Fruit fly (Drosophila melanogaster) whole organism, embryonic: ENCODE data around the gene CG7806.

Experiments used
- Abd-B ChIP-seq: fragments of 200-800 bp; sonication (Bioruptor generic); optimal IDR thresholded peaks from 2 replicates; lab custom pipeline; 2018; ENCODE audit warnings: missing biosample characterization, mild to moderate bottlenecking, missing genetic modification characterization, moderate library complexity
- BtbVII ChIP-seq: fragments of 200-800 bp; sonication (Bioruptor generic); optimal IDR thresholded peaks from 3 replicates; lab custom pipeline; 2017; ENCODE audit warnings: missing biosample characterization, mild to moderate bottlenecking, missing genetic modification characterization
- CG10267 ChIP-seq: fragments of 200-800 bp; sonication (Bioruptor generic); optimal IDR thresholded peaks from 2 replicates; lab custom pipeline; 2018; ENCODE audit warnings: missing biosample characterization, mild to moderate bottlenecking, missing genetic modification characterization, moderate library complexity
- CG11504 ChIP-seq: fragments of 200-800 bp; sonication (Bioruptor generic); optimal IDR thresholded peaks from 3 replicates; lab custom pipeline; 2019; ENCODE audit warnings: missing biosample characterization, mild to moderate bottlenecking, missing genetic modification characterization, moderate library complexity
- CG14050 ChIP-seq: fragments of 200-800 bp; sonication (Bioruptor generic); IDR thresholded peaks from 3 replicates; pipeline ENCODE4 v1.3.6; 2022; ENCODE audit warnings: missing biosample characterization, missing genetic modification characterization
- CG16779 ChIP-seq: fragments of 200-800 bp; sonication (Bioruptor generic); IDR thresholded peaks from 2 replicates; pipeline ENCODE4 v1.3.6; 2022; ENCODE audit warnings: missing biosample characterization, missing genetic modification characterization
- CG17829 ChIP-seq: fragments of 200-800 bp; optimal IDR thresholded peaks from 2 replicates; lab custom pipeline; 2019; ENCODE audit warnings: missing biosample characterization, mild to moderate bottlenecking, missing genetic modification characterization, moderate library complexity
- CG18764 ChIP-seq: fragments of 200-800 bp; sonication (Bioruptor generic); optimal IDR thresholded peaks from 3 replicates; lab custom pipeline; 2016; ENCODE audit warnings: missing biosample characterization, missing genetic modification characterization
- CG2202 ChIP-seq: fragments of 200-800 bp; sonication (Bioruptor generic); optimal IDR thresholded peaks from 2 replicates; lab custom pipeline; 2018; ENCODE audit warnings: missing biosample characterization, mild to moderate bottlenecking, missing genetic modification characterization
- CG31388 ChIP-seq: fragments of 200-800 bp; sonication (Bioruptor generic); optimal IDR thresholded peaks from 2 replicates; lab custom pipeline; 2016; ENCODE audit warnings: missing biosample characterization, missing genetic modification characterization
- CG33557 ChIP-seq: fragments of 200-800 bp; sonication (Bioruptor generic); optimal IDR thresholded peaks from 2 replicates; lab custom pipeline; 2019; ENCODE audit warnings: missing biosample characterization, mild to moderate bottlenecking, missing genetic modification characterization, moderate library complexity
- CG3726 ChIP-seq: fragments of 200-800 bp; sonication (Bioruptor generic); IDR thresholded peaks from 3 replicates; pipeline ENCODE4, ENCODE4 v1.3.6; 2022; ENCODE audit warnings: missing biosample characterization, missing genetic modification characterization
- CG3995 ChIP-seq: fragments of 200-800 bp; sonication (Bioruptor generic); optimal IDR thresholded peaks from 3 replicates; lab custom pipeline; 2016; ENCODE audit warnings: missing biosample characterization, missing genetic modification characterization
- CG5180 ChIP-seq: fragments of 200-800 bp; sonication (Bioruptor generic); optimal IDR thresholded peaks from 3 replicates; lab custom pipeline; 2017; ENCODE audit warnings: missing biosample characterization, missing genetic modification characterization, mild to moderate bottlenecking, moderate library complexity, missing genetic modification reagents
- CG8478 ChIP-seq: fragments of >200 bp; optimal IDR thresholded peaks from 2 replicates; lab custom pipeline; 2018
- CG9437 ChIP-seq: fragments of 200-800 bp; sonication (Bioruptor generic); optimal IDR thresholded peaks from 2 replicates; lab custom pipeline; 2018; ENCODE audit warnings: missing biosample characterization, mild to moderate bottlenecking, missing genetic modification characterization
- D ChIP-seq, 2 experiments: fragments of 200-800 bp in 1 of 2; fragments of >200 bp in 1 of 2; sonication (Bioruptor generic) in 1 of 2; optimal IDR thresholded peaks; 2 replicates in 1 of 2; 3 replicates in 1 of 2; lab custom pipeline; 2017; ENCODE audit warnings: mild to moderate bottlenecking in 1 of 2, missing biosample characterization in 1 of 2, missing genetic modification characterization in 1 of 2, missing genetic modification reagents in 1 of 2
- D19B ChIP-seq: fragments of 200-800 bp; sonication (Bioruptor generic); optimal IDR thresholded peaks from 2 replicates; lab custom pipeline; 2017; ENCODE audit warnings: missing biosample characterization, mild to moderate bottlenecking, missing genetic modification characterization
- Dad ChIP-seq: fragments of 200-800 bp; sonication (Bioruptor generic); optimal IDR thresholded peaks from 3 replicates; lab custom pipeline; 2016; ENCODE audit warnings: missing biosample characterization, missing genetic modification characterization
- Dfd ChIP-seq, 2 experiments: fragments of >200 bp; optimal IDR thresholded peaks; 2 replicates each; lab custom pipeline; 2017; ENCODE audit warnings: missing biosample characterization in 2 of 2, missing genetic modification characterization in 2 of 2
- Eip74EF ChIP-seq, 2 experiments: fragments of 200-800 bp in 1 of 2; fragments of >200 bp in 1 of 2; sonication (Bioruptor generic) in 1 of 2; optimal IDR thresholded peaks; 2 replicates each; lab custom pipeline; 2017 to 2019; ENCODE audit warnings: missing biosample characterization in 2 of 2, missing genetic modification characterization in 2 of 2, mild to moderate bottlenecking in 1 of 2, moderate library complexity in 1 of 2
- Gsc ChIP-seq: fragments of 200-800 bp; sonication (Bioruptor generic); IDR thresholded peaks from 2 replicates; pipeline ENCODE4 v1.3.6; 2022; ENCODE audit warnings: missing biosample characterization, missing genetic modification characterization
- Hey ChIP-seq: fragments of 200-800 bp; sonication (Bioruptor generic); optimal IDR thresholded peaks from 3 replicates; lab custom pipeline; 2018; ENCODE audit warnings: missing biosample characterization, mild to moderate bottlenecking, missing genetic modification characterization
- HmgD ChIP-seq: fragments of 200-800 bp; sonication (Bioruptor generic); optimal IDR thresholded peaks from 3 replicates; lab custom pipeline; 2016; ENCODE audit warnings: missing biosample characterization, missing genetic modification characterization
- Hr51 ChIP-seq, 2 experiments: fragments of 200-800 bp; sonication (Bioruptor generic); optimal IDR thresholded peaks; 2 replicates in 1 of 2; 3 replicates in 1 of 2; lab custom pipeline; 2016 to 2018; ENCODE audit warnings: missing biosample characterization in 2 of 2, missing genetic modification characterization in 2 of 2, mild to moderate bottlenecking in 1 of 2, moderate library complexity in 1 of 2
- Hr78 ChIP-seq, 2 experiments: fragments of 200-800 bp in 1 of 2; fragments of >200 bp in 1 of 2; sonication (Bioruptor generic) in 1 of 2; optimal IDR thresholded peaks; 2 replicates each; lab custom pipeline; 2017 to 2019; ENCODE audit warnings: missing biosample characterization in 2 of 2, missing genetic modification characterization in 2 of 2, mild to moderate bottlenecking in 1 of 2, moderate library complexity in 1 of 2
- Meics ChIP-seq: fragments of 200-800 bp; sonication (Bioruptor generic); optimal IDR thresholded peaks from 2 replicates; lab custom pipeline; 2017; ENCODE audit warnings: missing biosample characterization, mild to moderate bottlenecking, missing genetic modification characterization
- Optix ChIP-seq: fragments of 200-800 bp; sonication (Bioruptor generic); IDR thresholded peaks from 3 replicates; pipeline ENCODE4 v1.3.6; 2022; ENCODE audit warnings: missing biosample characterization, missing genetic modification characterization
- Ssrp ChIP-seq: fragments of 200-800 bp; sonication (Bioruptor generic); optimal IDR thresholded peaks from 2 replicates; lab custom pipeline; 2018; ENCODE audit warnings: missing biosample characterization, mild to moderate bottlenecking, missing genetic modification characterization, moderate library complexity
- Usf ChIP-seq: fragments of 200-800 bp; sonication (Bioruptor generic); optimal IDR thresholded peaks from 2 replicates; lab custom pipeline; 2017; ENCODE audit warnings: missing genotype, missing biosample characterization, missing genetic modification characterization
- ara ChIP-seq: fragments of 200-800 bp; sonication (Bioruptor generic); IDR thresholded peaks from 2 replicates; pipeline ENCODE4 v1.3.6; 2022; ENCODE audit warnings: missing biosample characterization, missing genetic modification characterization
- ash1 ChIP-seq: fragments of 200-800 bp; sonication (Bioruptor generic); optimal IDR thresholded peaks from 2 replicates; lab custom pipeline; 2018; ENCODE audit warnings: missing biosample characterization, mild to moderate bottlenecking, missing genetic modification characterization
- chn ChIP-seq: fragments of 200-800 bp; sonication (Bioruptor generic); optimal IDR thresholded peaks from 2 replicates; lab custom pipeline; 2016; ENCODE audit warnings: missing biosample characterization, missing genetic modification characterization
- exex ChIP-seq: fragments of 200-800 bp; sonication (Bioruptor generic); optimal IDR thresholded peaks from 4 replicates; lab custom pipeline; 2018; ENCODE audit warnings: missing biosample characterization, mild to moderate bottlenecking, missing genetic modification characterization, moderate library complexity
- grn ChIP-seq: fragments of 200-800 bp; sonication (Bioruptor generic); optimal IDR thresholded peaks from 3 replicates; lab custom pipeline; 2017; ENCODE audit warnings: missing biosample characterization, missing genetic modification characterization
- gsb ChIP-seq: fragments of 200-800 bp; sonication (Bioruptor generic); IDR thresholded peaks from 2 replicates; pipeline ENCODE4 v1.3.6; 2022; ENCODE audit warnings: missing biosample characterization, missing genetic modification characterization
- gsb-n ChIP-seq: fragments of 200-800 bp; sonication (Bioruptor generic); optimal IDR thresholded peaks from 3 replicates; lab custom pipeline; 2018; ENCODE audit warnings: missing biosample characterization, mild to moderate bottlenecking, missing genetic modification characterization
- inv ChIP-seq: fragments of 200-800 bp; sonication (Bioruptor generic); IDR thresholded peaks from 2 replicates; pipeline ENCODE4 v1.3.6; 2022; ENCODE audit warnings: missing biosample characterization, missing genetic modification characterization; ENCODE audit not compliant: partially characterized antibody
- jing ChIP-seq: fragments of 200-800 bp; sonication (Bioruptor generic); optimal IDR thresholded peaks from 2 replicates; lab custom pipeline; 2018; ENCODE audit warnings: missing biosample characterization, mild to moderate bottlenecking, missing genetic modification characterization
- lab ChIP-seq: fragments of 200-800 bp; sonication (Bioruptor generic); optimal IDR thresholded peaks from 3 replicates; lab custom pipeline; 2017; ENCODE audit warnings: missing biosample characterization, missing genetic modification characterization, mild to moderate bottlenecking, moderate library complexity, missing genetic modification reagents
- lola ChIP-seq, 3 experiments: fragments of >200 bp in 2 of 3; fragments of 200-800 bp in 1 of 3; sonication (Bioruptor generic) in 1 of 3; optimal IDR thresholded peaks; 2 replicates each; lab custom pipeline; 2017 to 2019; ENCODE audit warnings: missing biosample characterization in 3 of 3, missing genetic modification characterization in 3 of 3, mild to moderate bottlenecking in 1 of 3, moderate library complexity in 1 of 3
- luna ChIP-seq: fragments of 200-800 bp; sonication (Bioruptor generic); optimal IDR thresholded peaks from 2 replicates; lab custom pipeline; 2016; ENCODE audit warnings: missing biosample characterization, missing genetic modification characterization
- pb ChIP-seq: fragments of 200-800 bp; sonication (Bioruptor generic); optimal IDR thresholded peaks from 3 replicates; lab custom pipeline; 2016; ENCODE audit warnings: missing biosample characterization, missing genetic modification characterization
- run ChIP-seq: fragments of 200-800 bp; sonication (Bioruptor generic); optimal IDR thresholded peaks from 3 replicates; lab custom pipeline; 2018; ENCODE audit warnings: missing biosample characterization, mild to moderate bottlenecking, missing genetic modification characterization
- sens-2 ChIP-seq: fragments of 200-800 bp; sonication (Bioruptor generic); IDR thresholded peaks from 2 replicates; pipeline ENCODE4 v1.3.6; 2022; ENCODE audit warnings: missing biosample characterization, missing genetic modification characterization
- slp2 ChIP-seq: fragments of 200-800 bp; sonication (Bioruptor generic); optimal IDR thresholded peaks from 2 replicates; lab custom pipeline; 2016; ENCODE audit warnings: missing biosample characterization, missing genetic modification characterization
- sug ChIP-seq: fragments of 200-800 bp; optimal IDR thresholded peaks from 2 replicates; lab custom pipeline; 2019; ENCODE audit warnings: missing biosample characterization, mild to moderate bottlenecking, missing genetic modification characterization, moderate library complexity
- tna ChIP-seq: fragments of 200-800 bp; sonication (Bioruptor generic); IDR thresholded peaks from 2 replicates; pipeline ENCODE4 v1.3.6; 2022; ENCODE audit warnings: missing biosample characterization, missing genetic modification characterization; ENCODE audit not compliant: partially characterized antibody
- vvl ChIP-seq: fragments of 200-800 bp; sonication (Bioruptor generic); IDR thresholded peaks from 2 replicates; pipeline ENCODE4 v1.3.6; 2022; ENCODE audit warnings: missing biosample characterization, missing genetic modification characterization
- yki ChIP-seq: fragments of >200 bp; optimal IDR thresholded peaks from 3 replicates; lab custom pipeline; 2018
- zen2 ChIP-seq: fragments of 200-800 bp; sonication (Bioruptor generic); IDR thresholded peaks from 3 replicates; pipeline ENCODE4 v1.3.6; 2022; ENCODE audit warnings: missing biosample characterization, missing genetic modification characterization; ENCODE audit not compliant: partially characterized antibody

Gene CG7806

dm6 chr2L:8344536-8344935 lies 33.3 kb downstream of the CG7806 start (continued):
- TF ChIP-seq Hr78 (GFP tag; optimal IDR thresholded peaks at IDR 0.05; lab: Kevin White, UChicago) (peak in 1 of 2 experiments; percentile 68), luna (GFP tag; lab: Kevin White, UChicago) (no peak), CG10267 (no peak), vvl (no peak), CG17829 (tag; lab: Kevin White, UChicago) (no peak), gsb-n (tag; lab: Kevin White, UChicago) (no peak), Ssrp (tag; lab: Kevin White, UChicago) (no peak), ara (GFP tag; lab: Robert Waterston, UW) (no peak), lab (GFP tag; lab: Kevin White, UChicago) (peak; percentile 39), slp2 (GFP tag; lab: Kevin White, UChicago) (no peak), pb (GFP tag; lab: Kevin White, UChicago) (no peak), CG18764 (GFP tag; lab: Kevin White, UChicago) (no peak), Usf (GFP tag; lab: Kevin White, UChicago) (no peak), Dad (no peak), ash1 (GFP tag; lab: Kevin White, UChicago) (no peak), HmgD (GFP tag; lab: Kevin White, UChicago) (no peak), CG11504 (tag; lab: Kevin White, UChicago) (no peak), CG3726 (GFP tag; lab: Robert Waterston, UW) (no peak), Dfd (GFP tag; optimal IDR thresholded peaks at IDR 0.05; lab: Kevin White, UChicago) (no peak), grn (GFP tag; lab: Kevin White, UChicago) (peak; percentile 83), CG31388 (GFP tag; lab: Kevin White, UChicago) (no peak), Eip74EF (GFP tag; optimal IDR thresholded peaks at IDR 0.05; lab: Kevin White, UChicago) (no peak), sens-2 (GFP tag; lab: Robert Waterston, UW) (no peak), CG16779 (GFP tag; lab: Robert Waterston, UW) (no peak), CG33557 (GFP tag; lab: Kevin White, UChicago) (no peak), D (optimal IDR thresholded peaks at IDR 0.05; lab: Kevin White, UChicago) (no peak), D (GFP tag; optimal IDR thresholded peaks at IDR 0.05; lab: Kevin White, UChicago) (no peak), CG5180 (GFP tag; lab: Kevin White, UChicago) (peak; percentile 74), D19B (GFP tag; lab: Kevin White, UChicago) (peak; percentile 48), zen2 (GFP tag; lab: Robert Waterston, UW) (no peak), inv (no peak), yki (lab: Kevin White, UChicago) (no peak), Optix (no peak), CG9437 (GFP tag; lab: Kevin White, UChicago) (no peak), CG2202 (tag; lab: Kevin White, UChicago) (no peak), tna (GFP tag; lab: Robert Waterston, UW) (no peak), CG3995 (GFP tag; lab: Kevin White, UChicago) (no peak), BtbVII (GFP tag; lab: Kevin White, UChicago) (peak; percentile 2), run (tag; lab: Kevin White, UChicago) (no peak), lola (GFP tag; optimal IDR thresholded peaks at IDR 0.05; lab: Kevin White, UChicago) (no peak), sug (tag; lab: Kevin White, UChicago) (peak; percentile 51), Meics (no peak), jing (GFP tag; lab: Kevin White, UChicago) (no peak), CG8478 (lab: Kevin White, UChicago) (no peak), chn (GFP tag; lab: Kevin White, UChicago) (no peak), Gsc (no peak), gsb (GFP tag; lab: Robert Waterston, UW) (no peak), Abd-B (no peak), CG14050 (no peak), exex (tag; lab: Kevin White, UChicago) (peak; percentile 96), Hey (tag; lab: Kevin White, UChicago) (peak; percentile 14), Hr51 (GFP tag; optimal IDR thresholded peaks at IDR 0.05; lab: Kevin White, UChicago) (no peak)
